Fruit fly (Drosophila melanogaster) Kc167 (cell line): ENCODE data around the gene Lsp2.

Experiments
- Myc ChIP-seq: fragments of >200 bp; optimal IDR thresholded peaks from 2 replicates; lab custom pipeline; 2017; ENCODE audit warnings: missing external identifiers
- insv ChIP-seq: fragments of >200 bp; optimal IDR thresholded peaks from 3 replicates; lab custom pipeline; 2018; ENCODE audit warnings: missing external identifiers
- ttk ChIP-seq: sonication (Bioruptor generic); optimal IDR thresholded peaks from 2 replicates; lab custom pipeline; 2017; ENCODE audit warnings: missing external identifiers

- no peak for TF ChIP-seq Myc (lab: Kevin White, UChicago)
- TF ChIP-seq insv (lab: Kevin White, UChicago) = no peak
- TF ChIP-seq ttk (lab: Kevin White, UChicago) = no peak
Observed at dm6 chr3L:12082521-12082841, 46.7 kb upstream of the Lsp2 start.
